Fruit fly (Drosophila melanogaster) whole organism, embryonic: ENCODE data around the gene kis.
A peak's percentile ranks its signal among the peaks of the same experiment; 100 is the strongest.

Experiments used
- Aef1 ChIP-seq: fragments of 200-800 bp; sonication (Bioruptor generic); IDR thresholded peaks from 3 replicates; pipeline ENCODE4 v1.3.6; 2022; ENCODE audit warnings: missing biosample characterization, missing genetic modification characterization
- CG11093 ChIP-seq: fragments of 200-800 bp; sonication (Bioruptor generic); IDR thresholded peaks from 3 replicates; pipeline ENCODE4 v1.3.6; 2022; ENCODE audit warnings: missing biosample characterization, missing genetic modification characterization
- CG11456 ChIP-seq: fragments of 200-800 bp; sonication (Bioruptor generic); IDR thresholded peaks from 3 replicates; pipeline ENCODE4 v1.3.6; 2022; ENCODE audit warnings: missing biosample characterization, missing genetic modification characterization
- CG11560 ChIP-seq: fragments of 200-800 bp; sonication (Bioruptor generic); IDR thresholded peaks from 3 replicates; pipeline ENCODE4 v1.3.6; 2022; ENCODE audit warnings: missing biosample characterization, missing genetic modification characterization
- CG15514 ChIP-seq: fragments of 200-800 bp; sonication (Bioruptor generic); optimal IDR thresholded peaks from 3 replicates; lab custom pipeline; 2017; ENCODE audit warnings: missing biosample characterization, missing genetic modification characterization, mild to moderate bottlenecking, moderate library complexity, missing genetic modification reagents
- CG16813 ChIP-seq: fragments of 200-800 bp; sonication (Bioruptor generic); IDR thresholded peaks from 3 replicates; pipeline ENCODE4 v1.3.6; 2022; ENCODE audit warnings: missing biosample characterization, missing genetic modification characterization; ENCODE audit not compliant: partially characterized antibody
- CG2120 ChIP-seq: fragments of 200-800 bp; sonication (Bioruptor generic); optimal IDR thresholded peaks from 3 replicates; lab custom pipeline; 2016; ENCODE audit warnings: missing biosample characterization, missing genetic modification characterization
- CG31388 ChIP-seq: fragments of 200-800 bp; sonication (Bioruptor generic); optimal IDR thresholded peaks from 2 replicates; lab custom pipeline; 2016; ENCODE audit warnings: missing biosample characterization, missing genetic modification characterization
- CG34224 ChIP-seq: fragments of 200-800 bp; sonication (Bioruptor generic); IDR thresholded peaks from 3 replicates; pipeline ENCODE4 v1.3.6; 2022; ENCODE audit warnings: missing biosample characterization, missing genetic modification characterization; ENCODE audit not compliant: partially characterized antibody
- CG34376 ChIP-seq: fragments of 200-800 bp; sonication (Bioruptor generic); optimal IDR thresholded peaks from 2 replicates; lab custom pipeline; 2018; ENCODE audit warnings: missing biosample characterization, mild to moderate bottlenecking, missing genetic modification characterization
- CG6272 ChIP-seq: fragments of 200-800 bp; sonication (Bioruptor generic); IDR thresholded peaks from 2 replicates; pipeline ENCODE4 v1.3.6; 2022; ENCODE audit warnings: missing biosample characterization, missing genetic modification characterization
- CG6654 ChIP-seq: fragments of 200-800 bp; sonication (Bioruptor generic); optimal IDR thresholded peaks from 2 replicates; lab custom pipeline; 2017; ENCODE audit warnings: missing biosample characterization, mild to moderate bottlenecking, missing genetic modification characterization
- CG7839 ChIP-seq: fragments of 200-800 bp; sonication (Bioruptor generic); optimal IDR thresholded peaks from 3 replicates; lab custom pipeline; 2018; ENCODE audit warnings: missing biosample characterization, mild to moderate bottlenecking, missing genetic modification characterization, moderate library complexity
- CG8281 ChIP-seq: fragments of 200-800 bp; sonication (Bioruptor generic); optimal IDR thresholded peaks from 2 replicates; lab custom pipeline; 2018; ENCODE audit warnings: missing biosample characterization, mild to moderate bottlenecking, missing genetic modification characterization, moderate library complexity
- CG8478 ChIP-seq: fragments of >200 bp; optimal IDR thresholded peaks from 2 replicates; lab custom pipeline; 2018
- CG8924 ChIP-seq: fragments of 200-800 bp; optimal IDR thresholded peaks from 3 replicates; lab custom pipeline; 2019; ENCODE audit warnings: missing biosample characterization, mild to moderate bottlenecking, missing genetic modification characterization, moderate library complexity
- CG9727 ChIP-seq: fragments of 200-800 bp; sonication (Bioruptor generic); optimal IDR thresholded peaks from 3 replicates; lab custom pipeline; 2017; ENCODE audit warnings: missing biosample characterization, mild to moderate bottlenecking, missing genetic modification characterization
- CG9876 ChIP-seq: fragments of 200-800 bp; sonication (Bioruptor generic); optimal IDR thresholded peaks from 2 replicates; lab custom pipeline; 2016; ENCODE audit warnings: missing biosample characterization, missing genetic modification characterization
- CG9932 ChIP-seq: fragments of 200-800 bp; sonication (Bioruptor generic); IDR thresholded peaks from 2 replicates; pipeline ENCODE4 v1.3.6; 2022; ENCODE audit warnings: missing biosample characterization, missing genetic modification characterization
- Doc3 ChIP-seq: fragments of 200-800 bp; sonication (Bioruptor generic); IDR thresholded peaks from 3 replicates; pipeline ENCODE4 v1.3.6; 2022; ENCODE audit warnings: missing biosample characterization, missing genetic modification characterization; ENCODE audit not compliant: partially characterized antibody
- Eip74EF ChIP-seq, 2 experiments: fragments of 200-800 bp in 1 of 2; fragments of >200 bp in 1 of 2; sonication (Bioruptor generic) in 1 of 2; optimal IDR thresholded peaks; 2 replicates each; lab custom pipeline; 2017 to 2019; ENCODE audit warnings: missing biosample characterization in 2 of 2, missing genetic modification characterization in 2 of 2, mild to moderate bottlenecking in 1 of 2, moderate library complexity in 1 of 2
- H15 ChIP-seq: fragments of 200-800 bp; sonication (Bioruptor generic); IDR thresholded peaks from 3 replicates; pipeline ENCODE4 v1.3.6; 2022; ENCODE audit warnings: missing biosample characterization, missing genetic modification characterization
- H2.0 ChIP-seq: fragments of 200-800 bp; sonication (Bioruptor generic); IDR thresholded peaks from 2 replicates; pipeline ENCODE4 v1.3.6; 2022; ENCODE audit warnings: missing biosample characterization, missing genetic modification characterization
- Hand ChIP-seq: fragments of 200-800 bp; sonication (Bioruptor generic); optimal IDR thresholded peaks from 2 replicates; lab custom pipeline; 2017; ENCODE audit warnings: mild to moderate bottlenecking, missing biosample characterization, missing genetic modification reagents, missing genetic modification characterization
- Jarid2 ChIP-seq: fragments of 200-800 bp; sonication (Bioruptor generic); optimal IDR thresholded peaks from 3 replicates; lab custom pipeline; 2017; ENCODE audit warnings: mild to moderate bottlenecking, missing biosample characterization, missing genetic modification reagents, missing genetic modification characterization
- Kr ChIP-seq: fragments of 200-800 bp; sonication (Bioruptor generic); optimal IDR thresholded peaks from 2 replicates; lab custom pipeline; 2017; ENCODE audit warnings: missing biosample characterization, mild to moderate bottlenecking, missing genetic modification characterization
- MESR4 ChIP-seq: fragments of 200-800 bp; sonication (Bioruptor generic); optimal IDR thresholded peaks from 2 replicates; lab custom pipeline; 2018; ENCODE audit warnings: missing biosample characterization, mild to moderate bottlenecking, missing genetic modification characterization, moderate library complexity
- NFAT ChIP-seq: fragments of 200-800 bp; sonication (Bioruptor generic); IDR thresholded peaks from 2 replicates; pipeline ENCODE4 v1.3.6; 2022; ENCODE audit warnings: missing biosample characterization, missing genetic modification characterization
- Pdp1 ChIP-seq, 2 experiments: fragments of 200-800 bp; sonication (Bioruptor generic); optimal IDR thresholded peaks; 3 replicates each; lab custom pipeline; 2016; ENCODE audit warnings: missing biosample characterization in 2 of 2, missing genetic modification characterization in 2 of 2, mild to moderate bottlenecking in 1 of 2, moderate library complexity in 1 of 2
- Sry-β ChIP-seq: fragments of 200-800 bp; sonication (Bioruptor generic); optimal IDR thresholded peaks from 2 replicates; lab custom pipeline; 2018; ENCODE audit warnings: missing biosample characterization, mild to moderate bottlenecking, missing genetic modification characterization, moderate library complexity
- ab ChIP-seq: fragments of 200-800 bp; sonication (Bioruptor generic); optimal IDR thresholded peaks from 2 replicates; lab custom pipeline; 2016; ENCODE audit warnings: missing biosample characterization, missing genetic modification characterization
- bsh ChIP-seq, 2 experiments: fragments of 200-800 bp; sonication (Bioruptor generic); optimal IDR thresholded peaks; 2 replicates each; lab custom pipeline; 2017 to 2018; ENCODE audit warnings: mild to moderate bottlenecking in 2 of 2, missing biosample characterization in 2 of 2, missing genetic modification characterization in 2 of 2, moderate library complexity in 1 of 2
- cad ChIP-seq: fragments of >200 bp; optimal IDR thresholded peaks from 2 replicates; lab custom pipeline; 2017; ENCODE audit warnings: missing biosample characterization, missing genetic modification characterization
- cas ChIP-seq: fragments of 200-800 bp; sonication (Bioruptor generic); IDR thresholded peaks from 2 replicates; pipeline ENCODE4 v1.3.6; 2022; ENCODE audit warnings: missing biosample characterization, missing genetic modification characterization
- cato ChIP-seq: fragments of 200-800 bp; sonication (Bioruptor generic); optimal IDR thresholded peaks from 2 replicates; lab custom pipeline; 2016; ENCODE audit warnings: missing biosample characterization, missing genetic modification characterization, borderline replicate concordance
- fd3F ChIP-seq: fragments of 200-800 bp; sonication (Bioruptor generic); optimal IDR thresholded peaks from 2 replicates; lab custom pipeline; 2018; ENCODE audit warnings: missing biosample characterization, mild to moderate bottlenecking, missing genetic modification characterization, moderate library complexity
- gro ChIP-seq: fragments of 200-800 bp; sonication (Bioruptor generic); optimal IDR thresholded peaks from 2 replicates; lab custom pipeline; 2016; ENCODE audit warnings: missing biosample characterization, missing genetic modification characterization
- gsb ChIP-seq: fragments of 200-800 bp; sonication (Bioruptor generic); IDR thresholded peaks from 2 replicates; pipeline ENCODE4 v1.3.6; 2022; ENCODE audit warnings: missing biosample characterization, missing genetic modification characterization
- hkb ChIP-seq, 2 experiments: fragments of 200-800 bp in 1 of 2; fragments of >200 bp in 1 of 2; sonication (Bioruptor generic) in 1 of 2; IDR thresholded peaks in 1 of 2; optimal IDR thresholded peaks in 1 of 2; 2 replicates each; pipeline versions ENCODE4 v1.3.6 to Lab custom; 2017 to 2022; ENCODE audit warnings: missing biosample characterization in 1 of 2, missing genetic modification characterization in 1 of 2
- knrl ChIP-seq: fragments of 200-800 bp; sonication (Bioruptor generic); IDR thresholded peaks from 3 replicates; pipeline ENCODE4 v1.3.6; 2022; ENCODE audit warnings: missing biosample characterization, missing genetic modification characterization; ENCODE audit not compliant: partially characterized antibody
- lov ChIP-seq, 2 experiments: fragments of 200-800 bp in 1 of 2; fragments of >200 bp in 1 of 2; sonication (Bioruptor generic) in 1 of 2; IDR thresholded peaks in 1 of 2; optimal IDR thresholded peaks in 1 of 2; 2 replicates in 1 of 2; 3 replicates in 1 of 2; pipeline versions ENCODE4 v1.3.6 to Lab custom; 2017 to 2022; ENCODE audit warnings: missing biosample characterization in 1 of 2, missing genetic modification characterization in 1 of 2
- odd ChIP-seq: fragments of 200-800 bp; sonication (Bioruptor generic); optimal IDR thresholded peaks from 2 replicates; lab custom pipeline; 2017; ENCODE audit warnings: missing biosample characterization, mild to moderate bottlenecking, missing genetic modification characterization
- pum ChIP-seq: fragments of 200-800 bp; sonication (Bioruptor generic); optimal IDR thresholded peaks from 2 replicates; lab custom pipeline; 2016; ENCODE audit warnings: missing biosample characterization, missing genetic modification characterization
- seq ChIP-seq: fragments of 200-800 bp; sonication (Bioruptor generic); IDR thresholded peaks from 2 replicates; pipeline ENCODE4 v1.3.6; 2022; ENCODE audit warnings: missing biosample characterization, missing genetic modification characterization
- slou ChIP-seq: fragments of 200-800 bp; sonication (Bioruptor generic); optimal IDR thresholded peaks from 3 replicates; lab custom pipeline; 2016; ENCODE audit warnings: missing biosample characterization, missing genetic modification characterization
- slp2 ChIP-seq: fragments of 200-800 bp; sonication (Bioruptor generic); optimal IDR thresholded peaks from 2 replicates; lab custom pipeline; 2016; ENCODE audit warnings: missing biosample characterization, missing genetic modification characterization
- sug ChIP-seq: fragments of 200-800 bp; optimal IDR thresholded peaks from 2 replicates; lab custom pipeline; 2019; ENCODE audit warnings: missing biosample characterization, mild to moderate bottlenecking, missing genetic modification characterization, moderate library complexity
- tll ChIP-seq, 2 experiments: fragments of 200-800 bp in 1 of 2; fragments of >200 bp in 1 of 2; sonication (Bioruptor generic) in 1 of 2; optimal IDR thresholded peaks; 2 replicates each; lab custom pipeline; 2017 to 2019; ENCODE audit warnings: missing biosample characterization in 2 of 2, missing genetic modification characterization in 2 of 2, mild to moderate bottlenecking in 1 of 2, moderate library complexity in 1 of 2
- tx ChIP-seq: fragments of 200-800 bp; sonication (Bioruptor generic); optimal IDR thresholded peaks from 2 replicates; lab custom pipeline; 2016; ENCODE audit warnings: missing biosample characterization, missing genetic modification characterization

Gene kis

DNA sequence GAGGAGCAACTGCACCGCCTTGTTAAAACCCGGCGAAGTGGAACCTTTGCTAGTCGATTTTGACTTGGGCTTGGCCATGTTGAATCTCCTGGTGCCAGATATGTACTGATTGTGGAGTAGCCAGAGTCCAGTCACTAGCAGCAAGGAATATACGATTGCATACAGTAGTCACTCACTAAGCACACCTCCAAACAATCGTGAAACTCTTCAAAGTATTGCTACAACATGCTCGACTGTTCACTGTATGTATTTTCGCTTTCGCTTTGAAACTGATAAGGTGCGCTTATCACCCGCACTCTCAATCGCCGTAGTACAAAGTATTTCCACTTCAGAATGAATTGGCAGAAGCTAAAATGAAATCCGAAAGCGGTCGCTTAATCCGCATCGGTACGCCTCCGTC lies 35.8 kb upstream of the kis start (continued):
- TF ChIP-seq cas (GFP tag; lab: Robert Waterston, UW) (peak; percentile 58; the same call in 1 of the 2 replicates), ab (GFP tag; lab: Kevin White, UChicago) (peak; percentile 37), slp2 (GFP tag; lab: Kevin White, UChicago) (peak; percentile 4), tx (GFP tag; lab: Kevin White, UChicago) (peak; percentile 70), Kr (GFP tag; lab: Kevin White, UChicago) (no peak), CG9876 (GFP tag; lab: Kevin White, UChicago) (peak; percentile 63), CG34376 (peak; percentile 69), CG8924 (tag; lab: Kevin White, UChicago) (peak; percentile 19), pum (peak; percentile 51), H2.0 (GFP tag; lab: Robert Waterston, UW) (peak; percentile 62; the same call in 1 of the 2 replicates), NFAT (GFP tag; lab: Robert Waterston, UW) (peak; percentile 80), CG16813 (GFP tag; lab: Robert Waterston, UW) (no peak), cato (GFP tag; lab: Kevin White, UChicago) (no peak), seq (GFP tag; lab: Robert Waterston, UW) (peak; percentile 64; the same call in 1 of the 2 replicates), CG8478 (lab: Kevin White, UChicago) (no peak), fd3F (peak; percentile 4), Pdp1 (GFP tag; optimal IDR thresholded peaks at IDR 0.05; lab: Kevin White, UChicago) (peak; percentile 46 to 71), lov (optimal IDR thresholded peaks at IDR 0.05; lab: Kevin White, UChicago) (no peak), lov (GFP tag; IDR thresholded peaks at IDR 0.05; lab: Robert Waterston, UW) (no peak), CG6272 (GFP tag; lab: Robert Waterston, UW) (peak; percentile 35; the same call in 1 of the 2 replicates), CG9932 (GFP tag; lab: Robert Waterston, UW) (peak; percentile 86), CG31388 (GFP tag; lab: Kevin White, UChicago) (peak; percentile 46), knrl (no peak), Aef1 (GFP tag; lab: Robert Waterston, UW) (peak; percentile 68), CG11093 (GFP tag; lab: Robert Waterston, UW) (peak; percentile 43; the same call in 1 of the 3 replicates), Jarid2 (GFP tag; lab: Kevin White, UChicago) (peak; percentile 41), MESR4 (GFP tag; lab: Kevin White, UChicago) (peak; percentile 22), cad (no peak), hkb (optimal IDR thresholded peaks at IDR 0.05; lab: Kevin White, UChicago) (no peak), hkb (GFP tag; IDR thresholded peaks at IDR 0.05; lab: Robert Waterston, UW) (peak; percentile 75), gro (GFP tag; lab: Kevin White, UChicago) (peak; percentile 78), Hand (peak; percentile 53), Doc3 (GFP tag; lab: Robert Waterston, UW) (no peak), CG9727 (GFP tag; lab: Kevin White, UChicago) (no peak), bsh (GFP tag; optimal IDR thresholded peaks at IDR 0.05; lab: Kevin White, UChicago) (peak; percentile 46 to 54), sug (tag; lab: Kevin White, UChicago) (peak; percentile 68), CG11456 (GFP tag; lab: Robert Waterston, UW) (peak; percentile 88), H15 (GFP tag; lab: Robert Waterston, UW) (peak; percentile 62; the same call in 2 of the 3 replicates), odd (GFP tag; lab: Kevin White, UChicago) (peak; percentile 21), CG11560 (tag; lab: Robert Waterston, UW) (no peak; the same call in 2 of the 3 replicates), CG6654 (GFP tag; lab: Kevin White, UChicago) (no peak), CG2120 (GFP tag; lab: Kevin White, UChicago) (peak; percentile 90), CG8281 (no peak), Eip74EF (GFP tag; optimal IDR thresholded peaks at IDR 0.05; lab: Kevin White, UChicago) (no peak), CG34224 (GFP tag; lab: Robert Waterston, UW) (0 out of 3 replicates have a peak, but pooled peaks have one; percentile 25), CG15514 (GFP tag; lab: Kevin White, UChicago) (peak; percentile 79), tll (GFP tag; optimal IDR thresholded peaks at IDR 0.05; lab: Kevin White, UChicago) (no peak), gsb (GFP tag; lab: Robert Waterston, UW) (peak; percentile 72), slou (no peak), Sry-β (GFP tag; lab: Kevin White, UChicago) (no peak), CG7839 (tag; lab: Kevin White, UChicago) (peak; percentile 73)
